Fruit fly (Drosophila melanogaster) whole organism: ENCODE results near the gene GlcAT-P.
A peak's percentile ranks its signal among the peaks of the same experiment; 100 is the strongest.

Source experiments
- CG8478 ChIP-seq: fragments of >200 bp; optimal IDR thresholded peaks from 2 replicates; lab custom pipeline; 2018; ENCODE audit warnings: inconsistent platforms
- Dll ChIP-seq: fragments of >200 bp; optimal IDR thresholded peaks from 2 replicates; lab custom pipeline; 2017
- pan ChIP-seq: fragments of >200 bp; optimal IDR thresholded peaks from 2 replicates; lab custom pipeline; 2017
- usp ChIP-seq: fragments of >200 bp; optimal IDR thresholded peaks from 2 replicates; lab custom pipeline; 2017; ENCODE audit warnings: missing biosample characterization, missing genetic modification characterization, mixed read lengths

DNA sequence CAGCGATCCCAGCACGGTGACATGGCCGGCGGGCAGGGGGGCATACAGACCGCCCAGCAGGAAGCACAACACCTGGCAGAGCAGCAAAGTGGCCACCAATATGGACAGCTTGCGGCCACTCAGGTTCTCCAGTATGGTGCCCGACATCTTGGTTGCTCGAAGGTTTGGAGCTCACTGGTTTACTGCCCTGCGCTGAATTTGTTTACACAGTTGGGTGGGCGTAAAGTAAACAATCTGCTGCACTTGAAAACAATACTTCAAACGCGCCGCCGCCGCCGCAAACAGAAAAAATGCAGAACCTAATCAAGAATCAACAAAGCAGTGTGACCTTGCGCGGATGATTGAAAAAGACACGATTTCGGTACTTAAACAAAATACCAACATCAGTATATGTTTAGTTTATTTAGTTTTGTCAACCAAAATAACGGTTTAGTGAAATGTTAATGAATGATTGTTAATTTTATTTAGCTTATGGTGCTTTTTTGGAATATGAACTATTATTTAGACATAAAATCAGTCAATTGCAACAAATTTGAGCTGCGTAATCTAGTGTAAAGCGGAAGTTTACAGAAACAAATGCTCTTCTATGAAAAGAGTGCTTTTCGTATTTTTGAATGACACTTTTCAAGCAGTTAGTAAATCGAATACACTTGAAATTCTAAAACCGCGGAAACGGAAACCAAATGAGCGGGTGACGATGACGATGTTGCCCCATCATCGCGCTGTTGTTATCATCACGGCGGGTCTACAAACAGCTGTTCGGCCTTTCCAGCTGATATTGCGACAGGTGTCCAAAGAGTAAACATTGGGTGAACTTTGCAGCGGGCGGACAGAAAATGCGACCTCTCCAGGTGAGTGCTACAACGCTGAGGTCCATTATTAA is 27.8 kb downstream of the GlcAT-P start, which contains the start of the genes wls and Adck5:
- TF ChIP-seq CG8478 (lab: Kevin White, UChicago) (no peak), usp (no peak), pan (lab: Kevin White, UChicago) (peak; percentile 52), Dll (lab: Kevin White, UChicago) (no peak)
